Worm (Caenorhabditis elegans) whole organism, early embryonic: ENCODE measurements around the gene sri-57.

Source experiments
- ama-1 ChIP-seq: fragments of 150-350 bp; optimal IDR thresholded peaks from 2 replicates; lab custom pipeline; 2014
- ceh-13 ChIP-seq: fragments of 200-800 bp; sonication (Bioruptor generic); optimal IDR thresholded peaks from 2 replicates; lab custom pipeline; 2018; ENCODE audit warnings: mild to moderate bottlenecking, missing genetic modification characterization, missing compliant biosample characterization
- ceh-36 ChIP-seq: sonication (generic microtip); optimal IDR thresholded peaks from 2 replicates; lab custom pipeline; 2016; ENCODE audit warnings: missing genetic modification characterization, inconsistent platforms, missing compliant biosample characterization
- ets-7 ChIP-seq: sonication (generic microtip); optimal IDR thresholded peaks from 2 replicates; lab custom pipeline; 2016; ENCODE audit warnings: missing genotype, missing genetic modification characterization, missing compliant biosample characterization
- flt-1 ChIP-seq: fragments of 200-800 bp; sonication (Bioruptor generic); IDR thresholded peaks from 2 replicates; pipeline ENCODE4 v1.3.6; 2022; ENCODE audit warnings: missing genetic modification characterization, missing compliant biosample characterization
- hmbx-1 ChIP-seq: sonication (generic microtip); optimal IDR thresholded peaks from 2 replicates; lab custom pipeline; 2016; ENCODE audit warnings: mild to moderate bottlenecking, missing genetic modification characterization, missing compliant biosample characterization
- hmg-4 ChIP-seq: fragments of 200-800 bp; sonication (Bioruptor generic); optimal IDR thresholded peaks from 2 replicates; lab custom pipeline; 2018; ENCODE audit warnings: mild to moderate bottlenecking, missing genetic modification characterization, missing compliant biosample characterization
- hnd-1 ChIP-seq: sonication (generic microtip); optimal IDR thresholded peaks from 2 replicates; lab custom pipeline; 2016; ENCODE audit warnings: missing genetic modification characterization, missing compliant biosample characterization
- pes-1 ChIP-seq: fragments of 200-800 bp; sonication (Bioruptor generic); IDR thresholded peaks from 2 replicates; pipeline ENCODE4 v1.3.6; 2022; ENCODE audit warnings: missing genetic modification reagents, missing genetic modification characterization, missing compliant biosample characterization
- sea-1 ChIP-seq: fragments of 200-800 bp; sonication (Bioruptor generic); conservative IDR thresholded peaks from 2 replicates; pipeline ENCODE4 v1.3.6; 2022; ENCODE audit warnings: missing genetic modification characterization, missing compliant biosample characterization
- tbx-11 ChIP-seq: fragments of 200-800 bp; sonication (Bioruptor generic); IDR thresholded peaks from 2 replicates; pipeline ENCODE4 v1.3.6; 2022; ENCODE audit warnings: missing genetic modification characterization, missing compliant biosample characterization
- tbx-37 ChIP-seq: fragments of 200-800 bp; sonication (Bioruptor generic); conservative IDR thresholded peaks from 2 replicates; pipeline ENCODE4 v1.3.6; 2022; ENCODE audit warnings: missing genetic modification reagents, missing genetic modification characterization, missing compliant biosample characterization
- tra-4 ChIP-seq: sonication (generic microtip); optimal IDR thresholded peaks from 2 replicates; lab custom pipeline; 2017; ENCODE audit warnings: missing genetic modification characterization, missing compliant biosample characterization

DNA sequence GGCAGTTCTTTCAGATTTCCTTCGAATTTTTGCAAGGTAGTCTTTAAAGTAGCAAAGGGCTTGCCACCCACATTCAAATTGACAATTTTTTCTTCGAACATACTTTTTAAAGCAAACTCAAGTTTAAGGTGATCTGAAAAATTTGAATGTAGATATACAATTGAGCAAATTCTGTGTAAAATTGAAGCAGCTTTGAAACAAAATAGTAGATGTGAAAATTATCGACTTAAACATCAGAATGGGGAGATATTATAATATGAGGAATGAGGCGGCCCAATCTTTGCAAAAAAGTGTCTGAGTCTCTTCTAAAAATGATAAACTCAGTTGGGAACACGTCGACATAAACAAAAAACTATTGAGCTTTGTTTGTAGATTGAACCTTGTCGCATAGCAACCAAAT is 27.7 kb downstream of the sri-57 start, which contains the start of gene F22E5.11:
- TF ChIP-seq tbx-11 (GFP tag; lab: Robert Waterston, UW) (no peak), hnd-1 (tag; lab: Kevin White, UChicago) (no peak), ama-1 (no peak), ceh-36 (tag; lab: Kevin White, UChicago) (no peak), flt-1 (no peak), pes-1 (GFP tag; lab: Robert Waterston, UW) (no peak), ceh-13 (GFP tag; lab: Kevin White, UChicago) (no peak), sea-1 (GFP tag; lab: Robert Waterston, UW) (no peak), hmbx-1 (tag; lab: Kevin White, UChicago) (no peak), ets-7 (tag; lab: Kevin White, UChicago) (no peak), tra-4 (no peak), tbx-37 (GFP tag; lab: Robert Waterston, UW) (no peak), hmg-4 (GFP tag; lab: Kevin White, UChicago) (no peak)
